Worm (Caenorhabditis elegans): ENCODE measurements around the gene ugt-64.

ce11 chrV:3541117-3541516 is 35.0 kb upstream of the ugt-64 start, which contains the start of gene srbc-67:
- TF ChIP-seq klf-2 (GFP tag; conservative IDR thresholded peaks at IDR 0.05): no peak
- TF ChIP-seq tab-1 (GFP tag; IDR thresholded peaks at IDR 0.05): no peak
- TF ChIP-seq cog-1 (tag; optimal IDR thresholded peaks at IDR 0.05): no peak
- no peak for TF ChIP-seq med-1 (GFP tag; optimal IDR thresholded peaks at IDR 0.05; ENCODE audit: insufficient read depth)
- TF ChIP-seq ref-1 (GFP tag; conservative IDR thresholded peaks at IDR 0.05): no peak
- TF ChIP-seq flt-1 (GFP tag; IDR thresholded peaks at IDR 0.05): no peak
- TF ChIP-seq ztf-23 (GFP tag; IDR thresholded peaks at IDR 0.05): no peak
- TF ChIP-seq T22C8.4 (GFP tag; IDR thresholded peaks at IDR 0.05): no peak

All from whole organism, midembryonic.